Worm (Caenorhabditis elegans) whole organism, L1 larva: ENCODE measurements around the gene C27A7.9.

Experiments
- C04F5.9 ChIP-seq: sonication (generic microtip); optimal IDR thresholded peaks from 2 replicates; lab custom pipeline; 2016; ENCODE audit warnings: missing genetic modification characterization, missing compliant biosample characterization
- C34B4.2 ChIP-seq: sonication (generic microtip); optimal IDR thresholded peaks from 2 replicates; lab custom pipeline; 2017; ENCODE audit warnings: mild to moderate bottlenecking, missing genetic modification characterization, missing compliant biosample characterization
- F16B12.6 ChIP-seq: fragments of 150-350 bp; optimal IDR thresholded peaks from 2 replicates; lab custom pipeline; 2014; ENCODE audit warnings: missing biosample characterization, missing genetic modification characterization
- Y116A8C.19 ChIP-seq: sonication (generic microtip); optimal IDR thresholded peaks from 2 replicates; lab custom pipeline; 2016; ENCODE audit warnings: missing compliant biosample characterization, missing genetic modification characterization, borderline replicate concordance
- alr-1 ChIP-seq: fragments of 200-800 bp; sonication (Bioruptor generic); optimal IDR thresholded peaks from 2 replicates; lab custom pipeline; 2018; ENCODE audit warnings: borderline replicate concordance, mild to moderate bottlenecking, missing genetic modification characterization, missing compliant biosample characterization
- blmp-1 ChIP-seq: fragments of 150-350 bp; optimal IDR thresholded peaks from 2 replicates; lab custom pipeline; 2014; ENCODE audit warnings: missing biosample characterization, missing genetic modification characterization
- ceh-8 ChIP-seq: fragments of 200-800 bp; sonication (Bioruptor generic); optimal IDR thresholded peaks from 2 replicates; lab custom pipeline; 2018; ENCODE audit warnings: mild to moderate bottlenecking, missing genetic modification characterization, moderate library complexity, missing compliant biosample characterization
- egl-13 ChIP-seq: sonication (generic microtip); optimal IDR thresholded peaks from 2 replicates; lab custom pipeline; 2016; ENCODE audit warnings: missing genotype, missing genetic modification reagents, missing genetic modification characterization, missing compliant biosample characterization
- elt-3 ChIP-seq, 6 experiments: fragments of 150-350 bp in 1 of 6; sonication (generic microtip); optimal IDR thresholded peaks; 2 replicates each; lab custom pipeline; 2017 to 2018; ENCODE audit warnings: missing biosample characterization in 6 of 6, missing genetic modification characterization in 6 of 6, inconsistent platforms in 1 of 6
- ets-5 ChIP-seq: fragments of 200-800 bp; sonication (Bioruptor generic); IDR thresholded peaks from 2 replicates; pipeline ENCODE4 v1.3.6; 2022; ENCODE audit warnings: missing genetic modification characterization, missing compliant biosample characterization
- fkh-10 ChIP-seq: sonication (generic microtip); optimal IDR thresholded peaks from 2 replicates; lab custom pipeline; 2017; ENCODE audit warnings: missing biosample characterization, missing genetic modification reagents, missing genetic modification characterization
- fkh-4 ChIP-seq: sonication (generic microtip); optimal IDR thresholded peaks from 2 replicates; lab custom pipeline; 2016; ENCODE audit warnings: missing compliant biosample characterization, missing genetic modification characterization, borderline replicate concordance
- fos-1 ChIP-seq: fragments of 150-350 bp; optimal IDR thresholded peaks from 2 replicates; lab custom pipeline; 2014; ENCODE audit warnings: missing biosample characterization, missing genetic modification characterization
- hpl-2 ChIP-seq: fragments of 150-350 bp; optimal IDR thresholded peaks from 2 replicates; lab custom pipeline; 2014; ENCODE audit warnings: missing biosample characterization, missing genetic modification reagents, missing genetic modification characterization
- isw-1 ChIP-seq: fragments of 200-800 bp; sonication (Bioruptor generic); IDR thresholded peaks from 2 replicates; pipeline ENCODE4 v1.3.6; 2022; ENCODE audit warnings: missing genetic modification characterization, missing compliant biosample characterization
- lin-14 ChIP-seq: fragments of 200-800 bp; sonication (Bioruptor generic); optimal IDR thresholded peaks from 2 replicates; lab custom pipeline; 2018; ENCODE audit warnings: mild to moderate bottlenecking, missing genetic modification characterization, moderate library complexity, missing compliant biosample characterization
- lin-15B ChIP-seq: fragments of 150-350 bp; sonication (generic microtip); optimal IDR thresholded peaks from 3 replicates; lab custom pipeline; 2014; ENCODE audit warnings: missing biosample characterization, missing genetic modification characterization
- lin-39 ChIP-seq: fragments of 150-350 bp; optimal IDR thresholded peaks from 2 replicates; lab custom pipeline; 2014; ENCODE audit warnings: missing biosample characterization, missing genetic modification reagents, missing genetic modification characterization
- mab-9 ChIP-seq: fragments of 200-800 bp; sonication (Bioruptor generic); IDR thresholded peaks from 2 replicates; pipeline ENCODE4 v1.3.6; 2022; ENCODE audit warnings: missing genetic modification reagents, missing genetic modification characterization, missing compliant biosample characterization
- mep-1 ChIP-seq: fragments of 150-350 bp; optimal IDR thresholded peaks from 2 replicates; lab custom pipeline; 2014; ENCODE audit warnings: missing biosample characterization, missing genetic modification characterization
- nhr-19 ChIP-seq: fragments of 200-800 bp; sonication (Bioruptor generic); conservative IDR thresholded peaks from 2 replicates; pipeline ENCODE4 v1.3.6; 2022; ENCODE audit warnings: missing genetic modification characterization, missing compliant biosample characterization
- nhr-237 ChIP-seq: fragments of 150-350 bp; optimal IDR thresholded peaks from 2 replicates; lab custom pipeline; 2014; ENCODE audit warnings: missing biosample characterization, missing genetic modification characterization
- nhr-28 ChIP-seq: fragments of 150-350 bp; optimal IDR thresholded peaks from 2 replicates; lab custom pipeline; 2014; ENCODE audit warnings: missing biosample characterization, missing genetic modification characterization
- nhr-76 ChIP-seq: sonication (generic microtip); optimal IDR thresholded peaks from 2 replicates; lab custom pipeline; 2017; ENCODE audit warnings: missing biosample characterization, missing genetic modification characterization
- nhr-84 ChIP-seq: sonication (generic microtip); optimal IDR thresholded peaks from 2 replicates; lab custom pipeline; 2017; ENCODE audit warnings: missing biosample characterization, missing genetic modification characterization
- nhr-90 ChIP-seq: sonication (generic microtip); optimal IDR thresholded peaks from 2 replicates; lab custom pipeline; 2016; ENCODE audit warnings: mild to moderate bottlenecking, missing genetic modification characterization, missing compliant biosample characterization; ENCODE audit not compliant: poor library complexity
- pag-3 ChIP-seq: sonication (generic microtip); optimal IDR thresholded peaks from 2 replicates; lab custom pipeline; 2017; ENCODE audit warnings: missing genetic modification characterization, mild to moderate bottlenecking, missing compliant biosample characterization, antibody characterized with exemption, borderline replicate concordance; ENCODE audit not compliant: insufficient read depth
- pax-3 ChIP-seq: fragments of 200-800 bp; sonication (Bioruptor generic); optimal IDR thresholded peaks from 2 replicates; lab custom pipeline; 2018; ENCODE audit warnings: mild to moderate bottlenecking, missing genetic modification characterization, moderate library complexity, missing compliant biosample characterization
- pqm-1 ChIP-seq: sonication (generic microtip); optimal IDR thresholded peaks from 3 replicates; lab custom pipeline; 2017; ENCODE audit warnings: missing biosample characterization, missing genetic modification characterization
- sox-4 ChIP-seq: sonication (generic microtip); optimal IDR thresholded peaks from 2 replicates; lab custom pipeline; 2016; ENCODE audit warnings: missing genetic modification characterization, missing compliant biosample characterization
- tbx-2 ChIP-seq: sonication (generic microtip); optimal IDR thresholded peaks from 2 replicates; lab custom pipeline; 2016; ENCODE audit warnings: missing genetic modification characterization, missing compliant biosample characterization
- unc-130 ChIP-seq: fragments of 150-350 bp; optimal IDR thresholded peaks from 2 replicates; lab custom pipeline; 2017; ENCODE audit warnings: missing biosample characterization, missing genetic modification characterization, inconsistent platforms
- unc-98 ChIP-seq: fragments of 200-800 bp; sonication (Bioruptor generic); IDR thresholded peaks from 2 replicates; pipeline ENCODE4 v1.3.6; 2022; ENCODE audit warnings: missing genetic modification characterization, missing compliant biosample characterization
- vab-15 ChIP-seq: sonication (generic microtip); optimal IDR thresholded peaks from 2 replicates; lab custom pipeline; 2017; ENCODE audit warnings: missing genotype, mild to moderate bottlenecking, missing genetic modification characterization, missing compliant biosample characterization
- xbp-1 ChIP-seq: sonication (generic microtip); optimal IDR thresholded peaks from 2 replicates; lab custom pipeline; 2016; ENCODE audit warnings: missing genetic modification characterization, missing compliant biosample characterization
- zag-1 ChIP-seq: fragments of 150-350 bp; optimal IDR thresholded peaks from 2 replicates; lab custom pipeline; 2014; ENCODE audit warnings: missing biosample characterization, missing genetic modification characterization
- zip-4 ChIP-seq: fragments of 200-800 bp; sonication (Bioruptor generic); optimal IDR thresholded peaks from 2 replicates; lab custom pipeline; 2018; ENCODE audit warnings: mild to moderate bottlenecking, missing genetic modification characterization, moderate library complexity, missing compliant biosample characterization
- ztf-11 ChIP-seq, 2 experiments: sonication (generic microtip); optimal IDR thresholded peaks; 2 replicates each; lab custom pipeline; 2016 to 2017; ENCODE audit warnings: missing genetic modification characterization in 2 of 2, missing biosample characterization in 1 of 2, missing compliant biosample characterization in 1 of 2

C27A7.9 gene

ce11 chrV:12154554-12154953 lies at the start of gene C27A7.9:
C27A7.9 (minus strand) TSS chrV:12154654.
- TF ChIP-seq nhr-19 (GFP tag; lab: Robert Waterston, UW) (no peak), fos-1 (tag; lab: Kevin White, UChicago) (no peak), nhr-84 (tag; lab: Kevin White, UChicago) (no peak), pax-3 (no peak), ztf-11 (tag; optimal IDR thresholded peaks at IDR 0.05; lab: Kevin White, UChicago) (no peak), isw-1 (no peak), fkh-4 (tag; lab: Kevin White, UChicago) (no peak), unc-98 (GFP tag; lab: Robert Waterston, UW) (no peak), lin-14 (GFP tag; lab: Kevin White, UChicago) (no peak), zag-1 (tag; lab: Kevin White, UChicago) (no peak), C34B4.2 (tag; lab: Kevin White, UChicago) (no peak), vab-15 (tag; lab: Kevin White, UChicago) (no peak), nhr-76 (tag; lab: Kevin White, UChicago) (no peak), mep-1 (no peak), pag-3 (tag; lab: Kevin White, UChicago) (no peak), elt-3 (tag; optimal IDR thresholded peaks at IDR 0.05; lab: Kevin White, UChicago) (no peak)
- TF ChIP-seq, all 84 proteins: peak for 0

- no peak for TF ChIP-seq alr-1
- no peak for TF ChIP-seq ets-5 (GFP tag; lab: Robert Waterston, UW)
- no peak for TF ChIP-seq pqm-1
- peak; percentile 97 for TF ChIP-seq blmp-1 (tag; lab: Kevin White, UChicago)
- TF ChIP-seq lin-39 (tag; lab: Kevin White, UChicago), result no peak
- no peak for TF ChIP-seq lin-15B (tag; lab: Kevin White, UChicago)
- peak in 1 of 6 experiments; percentile 92 for TF ChIP-seq elt-3 (tag; optimal IDR thresholded peaks at IDR 0.05; lab: Kevin White, UChicago)
These were observed 45.0 kb upstream of the C27A7.9 start for ce11 chrV:12199474-12199873.

- no peak for TF ChIP-seq mab-9 (GFP tag; lab: Robert Waterston, UW)
- TF ChIP-seq C04F5.9 (tag; lab: Kevin White, UChicago), result no peak
- no peak for TF ChIP-seq zip-4
- no peak for TF ChIP-seq zag-1 (tag; lab: Kevin White, UChicago)
- no peak for TF ChIP-seq fkh-10
- TF ChIP-seq hpl-2 (GFP tag; lab: Kevin White, UChicago), result no peak
- TF ChIP-seq xbp-1 (tag; lab: Kevin White, UChicago), result no peak
- no peak for TF ChIP-seq tbx-2 (tag; lab: Kevin White, UChicago)
- TF ChIP-seq C34B4.2 (tag; lab: Kevin White, UChicago), result no peak
- TF ChIP-seq nhr-84 (tag; lab: Kevin White, UChicago), result no peak
- no peak for TF ChIP-seq nhr-28 (tag; lab: Kevin White, UChicago)
- no peak for TF ChIP-seq nhr-237 (tag; lab: Kevin White, UChicago)
- no peak for TF ChIP-seq unc-130 (tag; lab: Kevin White, UChicago)
- TF ChIP-seq nhr-90 (tag; lab: Kevin White, UChicago), result no peak
- no peak for TF ChIP-seq Y116A8C.19 (tag; lab: Kevin White, UChicago)
- no peak for TF ChIP-seq egl-13 (tag; lab: Kevin White, UChicago)
- TF ChIP-seq F16B12.6 (tag; lab: Kevin White, UChicago), result no peak
- no peak for TF ChIP-seq sox-4 (tag; lab: Kevin White, UChicago)
These were observed 44.1 kb upstream of the C27A7.9 start, which contains the start of gene lon-3 for ce11 chrV:12198545-12198944. lon-3 (minus strand) TSS chrV:12198645.

ce11 chrV:12197748-12198147 lies 43.3 kb upstream of the C27A7.9 start:
- TF ChIP-seq ceh-8, result no peak
